Fruit fly (Drosophila melanogaster) whole organism, embryonic: Measurements from ENCODE around the gene CG5790.

ENCODE experiments used
- Bteb2 ChIP-seq: fragments of 200-800 bp; sonication (Bioruptor generic); optimal IDR thresholded peaks from 2 replicates; lab custom pipeline; 2016; ENCODE audit warnings: missing biosample characterization, missing genetic modification characterization
- CG10321 ChIP-seq: fragments of 200-800 bp; sonication (Bioruptor generic); IDR thresholded peaks from 2 replicates; pipeline ENCODE4 v1.3.6; 2022; ENCODE audit warnings: missing biosample characterization, missing genetic modification characterization
- CG11456 ChIP-seq: fragments of 200-800 bp; sonication (Bioruptor generic); IDR thresholded peaks from 3 replicates; pipeline ENCODE4 v1.3.6; 2022; ENCODE audit warnings: missing biosample characterization, missing genetic modification characterization
- CG13287 ChIP-seq: fragments of 200-800 bp; sonication (Bioruptor generic); IDR thresholded peaks from 2 replicates; pipeline ENCODE4 v1.3.6; 2022; ENCODE audit warnings: missing biosample characterization, missing genetic modification characterization; ENCODE audit not compliant: partially characterized antibody
- CG13775 ChIP-seq: fragments of 200-800 bp; sonication (Bioruptor generic); optimal IDR thresholded peaks from 3 replicates; lab custom pipeline; 2017; ENCODE audit warnings: missing biosample characterization, mild to moderate bottlenecking, missing genetic modification characterization
- CG14710 ChIP-seq: fragments of 200-800 bp; sonication (Bioruptor generic); optimal IDR thresholded peaks from 3 replicates; lab custom pipeline; 2019; ENCODE audit warnings: missing biosample characterization, mild to moderate bottlenecking, missing genetic modification characterization, moderate library complexity
- CG15479 ChIP-seq: fragments of 200-800 bp; sonication (Bioruptor generic); optimal IDR thresholded peaks from 3 replicates; lab custom pipeline; 2019; ENCODE audit warnings: missing biosample characterization, mild to moderate bottlenecking, missing genetic modification characterization, moderate library complexity
- CG16863 ChIP-seq: fragments of 200-800 bp; sonication (Bioruptor generic); optimal IDR thresholded peaks from 3 replicates; lab custom pipeline; 2016; ENCODE audit warnings: missing biosample characterization, missing genetic modification characterization
- CG2116 ChIP-seq: fragments of 200-800 bp; sonication (Bioruptor generic); optimal IDR thresholded peaks from 3 replicates; lab custom pipeline; 2018; ENCODE audit warnings: missing biosample characterization, mild to moderate bottlenecking, missing genetic modification characterization
- CG2120 ChIP-seq: fragments of 200-800 bp; sonication (Bioruptor generic); optimal IDR thresholded peaks from 3 replicates; lab custom pipeline; 2016; ENCODE audit warnings: missing biosample characterization, missing genetic modification characterization
- CG2129 ChIP-seq: fragments of 200-800 bp; sonication (Bioruptor generic); IDR thresholded peaks from 2 replicates; pipeline ENCODE4 v1.3.6; 2022; ENCODE audit warnings: missing biosample characterization, missing genetic modification characterization; ENCODE audit not compliant: partially characterized antibody
- CG31441 ChIP-seq: fragments of 200-800 bp; sonication (Bioruptor generic); IDR thresholded peaks from 2 replicates; pipeline ENCODE4 v1.3.6; 2022; ENCODE audit warnings: missing biosample characterization, missing genetic modification characterization
- CG32772 ChIP-seq: fragments of 200-800 bp; sonication (Bioruptor generic); IDR thresholded peaks from 2 replicates; pipeline ENCODE4 v1.3.6; 2022; ENCODE audit warnings: missing biosample characterization, missing genetic modification characterization
- CG34224 ChIP-seq: fragments of 200-800 bp; sonication (Bioruptor generic); IDR thresholded peaks from 3 replicates; pipeline ENCODE4 v1.3.6; 2022; ENCODE audit warnings: missing biosample characterization, missing genetic modification characterization; ENCODE audit not compliant: partially characterized antibody
- CG34376 ChIP-seq: fragments of 200-800 bp; sonication (Bioruptor generic); optimal IDR thresholded peaks from 2 replicates; lab custom pipeline; 2018; ENCODE audit warnings: missing biosample characterization, mild to moderate bottlenecking, missing genetic modification characterization
- CG3995 ChIP-seq: fragments of 200-800 bp; sonication (Bioruptor generic); optimal IDR thresholded peaks from 3 replicates; lab custom pipeline; 2016; ENCODE audit warnings: missing biosample characterization, missing genetic modification characterization
- CG4328 ChIP-seq: fragments of 200-800 bp; sonication (Bioruptor generic); optimal IDR thresholded peaks from 3 replicates; lab custom pipeline; 2017; ENCODE audit warnings: missing biosample characterization, missing genetic modification reagents, missing genetic modification characterization
- CG4617 ChIP-seq: fragments of 200-800 bp; sonication (Bioruptor generic); optimal IDR thresholded peaks from 3 replicates; lab custom pipeline; 2016; ENCODE audit warnings: missing biosample characterization, missing genetic modification characterization, borderline replicate concordance
- CG5180 ChIP-seq: fragments of 200-800 bp; sonication (Bioruptor generic); optimal IDR thresholded peaks from 3 replicates; lab custom pipeline; 2017; ENCODE audit warnings: missing biosample characterization, missing genetic modification characterization, mild to moderate bottlenecking, moderate library complexity, missing genetic modification reagents
- CG6689 ChIP-seq: fragments of 200-800 bp; sonication (Bioruptor generic); IDR thresholded peaks from 2 replicates; pipeline ENCODE4 v1.3.6; 2022; ENCODE audit warnings: missing biosample characterization, missing genetic modification characterization
- CG7556 ChIP-seq: fragments of 200-800 bp; sonication (Bioruptor generic); optimal IDR thresholded peaks from 2 replicates; lab custom pipeline; 2017; ENCODE audit warnings: missing biosample characterization, mild to moderate bottlenecking, missing genetic modification characterization
- CG8089 ChIP-seq: fragments of 200-800 bp; sonication (Bioruptor generic); optimal IDR thresholded peaks from 3 replicates; lab custom pipeline; 2016; ENCODE audit warnings: missing biosample characterization, missing genetic modification characterization
- CG9876 ChIP-seq: fragments of 200-800 bp; sonication (Bioruptor generic); optimal IDR thresholded peaks from 2 replicates; lab custom pipeline; 2016; ENCODE audit warnings: missing biosample characterization, missing genetic modification characterization
- Camta ChIP-seq: fragments of 200-800 bp; sonication (Bioruptor generic); optimal IDR thresholded peaks from 2 replicates; lab custom pipeline; 2016; ENCODE audit warnings: missing biosample characterization, missing genetic modification characterization
- Dfd ChIP-seq, 2 experiments: fragments of >200 bp; optimal IDR thresholded peaks; 2 replicates each; lab custom pipeline; 2017; ENCODE audit warnings: missing biosample characterization in 2 of 2, missing genetic modification characterization in 2 of 2
- Doc2 ChIP-seq: fragments of 200-800 bp; sonication (Bioruptor generic); IDR thresholded peaks from 2 replicates; pipeline ENCODE4 v1.3.6; 2022; ENCODE audit warnings: missing biosample characterization, missing genetic modification characterization
- Dp ChIP-seq: fragments of 200-800 bp; sonication (Bioruptor generic); optimal IDR thresholded peaks from 2 replicates; lab custom pipeline; 2018; ENCODE audit warnings: missing biosample characterization, mild to moderate bottlenecking, missing genetic modification characterization, moderate library complexity
- E2f1 ChIP-seq: fragments of 200-800 bp; sonication (Bioruptor generic); IDR thresholded peaks from 2 replicates; pipeline ENCODE4 v1.3.6; 2022; ENCODE audit warnings: missing biosample characterization, missing genetic modification characterization
- Fer1 ChIP-seq: fragments of 200-800 bp; sonication (Bioruptor generic); optimal IDR thresholded peaks from 2 replicates; lab custom pipeline; 2017; ENCODE audit warnings: missing biosample characterization, mild to moderate bottlenecking, missing genetic modification characterization
- Fer3 ChIP-seq: fragments of 200-800 bp; sonication (Bioruptor generic); optimal IDR thresholded peaks from 2 replicates; lab custom pipeline; 2018; ENCODE audit warnings: missing biosample characterization, mild to moderate bottlenecking, missing genetic modification characterization, moderate library complexity
- Lhr ChIP-seq: fragments of 200-800 bp; sonication (Bioruptor generic); optimal IDR thresholded peaks from 3 replicates; lab custom pipeline; 2017; ENCODE audit warnings: mild to moderate bottlenecking, missing biosample characterization, missing genetic modification reagents, missing genetic modification characterization
- MBD-R2 ChIP-seq: fragments of 200-800 bp; sonication (Bioruptor generic); IDR thresholded peaks from 2 replicates; pipeline ENCODE4 v1.3.6; 2022; ENCODE audit warnings: missing biosample characterization, missing genetic modification characterization
- Meics ChIP-seq: fragments of 200-800 bp; sonication (Bioruptor generic); optimal IDR thresholded peaks from 2 replicates; lab custom pipeline; 2017; ENCODE audit warnings: missing biosample characterization, mild to moderate bottlenecking, missing genetic modification characterization
- Ptx1 ChIP-seq: fragments of 200-800 bp; sonication (Bioruptor generic); IDR thresholded peaks from 2 replicates; pipeline ENCODE4 v1.3.6; 2022; ENCODE audit warnings: missing biosample characterization, missing genetic modification characterization
- Six4 ChIP-seq: fragments of 200-800 bp; sonication (Bioruptor generic); optimal IDR thresholded peaks from 2 replicates; lab custom pipeline; 2016; ENCODE audit warnings: missing biosample characterization, missing genetic modification characterization
- YL-1 ChIP-seq: fragments of 200-800 bp; sonication (Bioruptor generic); optimal IDR thresholded peaks from 3 replicates; lab custom pipeline; 2017; ENCODE audit warnings: missing biosample characterization, mild to moderate bottlenecking, missing genetic modification characterization
- bcd ChIP-seq: fragments of 200-800 bp; sonication (Bioruptor generic); optimal IDR thresholded peaks from 2 replicates; lab custom pipeline; 2017; ENCODE audit warnings: missing biosample characterization, mild to moderate bottlenecking, missing genetic modification characterization
- br ChIP-seq: fragments of >200 bp; optimal IDR thresholded peaks from 2 replicates; lab custom pipeline; 2017
- cad ChIP-seq: fragments of >200 bp; optimal IDR thresholded peaks from 2 replicates; lab custom pipeline; 2017; ENCODE audit warnings: missing biosample characterization, missing genetic modification characterization
- cg ChIP-seq: fragments of 200-800 bp; sonication (Bioruptor generic); optimal IDR thresholded peaks from 3 replicates; lab custom pipeline; 2019; ENCODE audit warnings: missing biosample characterization, mild to moderate bottlenecking, missing genetic modification characterization, moderate library complexity
- cwo ChIP-seq: fragments of 200-800 bp; sonication (Bioruptor generic); optimal IDR thresholded peaks from 3 replicates; lab custom pipeline; 2017; ENCODE audit warnings: missing biosample characterization, missing genetic modification characterization, mild to moderate bottlenecking, moderate library complexity, missing genetic modification reagents
- da ChIP-seq: fragments of 200-800 bp; sonication (Bioruptor generic); optimal IDR thresholded peaks from 2 replicates; lab custom pipeline; 2016; ENCODE audit warnings: missing biosample characterization, missing genetic modification characterization
- fd3F ChIP-seq: fragments of 200-800 bp; sonication (Bioruptor generic); optimal IDR thresholded peaks from 2 replicates; lab custom pipeline; 2018; ENCODE audit warnings: missing biosample characterization, mild to moderate bottlenecking, missing genetic modification characterization, moderate library complexity
- fu2 ChIP-seq: fragments of 200-800 bp; sonication (Bioruptor generic); optimal IDR thresholded peaks from 2 replicates; lab custom pipeline; 2016; ENCODE audit warnings: missing biosample characterization, missing genetic modification characterization
- hkb ChIP-seq, 2 experiments: fragments of 200-800 bp in 1 of 2; fragments of >200 bp in 1 of 2; sonication (Bioruptor generic) in 1 of 2; IDR thresholded peaks in 1 of 2; optimal IDR thresholded peaks in 1 of 2; 2 replicates each; pipeline versions ENCODE4 v1.3.6 to Lab custom; 2017 to 2022; ENCODE audit warnings: missing biosample characterization in 1 of 2, missing genetic modification characterization in 1 of 2
- klu ChIP-seq: fragments of 200-800 bp; sonication (Bioruptor generic); IDR thresholded peaks from 2 replicates; pipeline ENCODE4 v1.3.6; 2022; ENCODE audit warnings: missing biosample characterization, missing genetic modification characterization
- lmd ChIP-seq: fragments of 200-800 bp; sonication (Bioruptor generic); IDR thresholded peaks from 2 replicates; pipeline ENCODE4 v1.3.6; 2022; ENCODE audit warnings: missing biosample characterization, missing genetic modification characterization
- pb ChIP-seq: fragments of 200-800 bp; sonication (Bioruptor generic); optimal IDR thresholded peaks from 3 replicates; lab custom pipeline; 2016; ENCODE audit warnings: missing biosample characterization, missing genetic modification characterization
- peb ChIP-seq: fragments of 200-800 bp; sonication (Bioruptor generic); IDR thresholded peaks from 2 replicates; pipeline ENCODE4 v1.3.6; 2022; ENCODE audit warnings: missing biosample characterization, missing genetic modification characterization
- z ChIP-seq: fragments of 200-800 bp; sonication (Bioruptor generic); IDR thresholded peaks from 3 replicates; pipeline ENCODE4 v1.3.6; 2022; ENCODE audit warnings: missing biosample characterization, missing genetic modification characterization
- zen ChIP-seq: fragments of 200-800 bp; sonication (Bioruptor generic); optimal IDR thresholded peaks from 3 replicates; lab custom pipeline; 2018; ENCODE audit warnings: missing biosample characterization, mild to moderate bottlenecking, missing genetic modification characterization, moderate library complexity

The CG5790 gene

dm6 chr2L:18327592-18328078 lies 33.0 kb downstream of the CG5790 start (continued):
- TF ChIP-seq Dfd (GFP tag; optimal IDR thresholded peaks at IDR 0.05; lab: Kevin White, UChicago), result no peak
- TF ChIP-seq Ptx1 (GFP tag; lab: Robert Waterston, UW), result no peak
- no peak for TF ChIP-seq CG32772 (GFP tag; lab: Robert Waterston, UW)
- TF ChIP-seq CG15479 (GFP tag; lab: Kevin White, UChicago), result no peak
- TF ChIP-seq Fer1 (GFP tag; lab: Kevin White, UChicago), result no peak
- TF ChIP-seq Six4 (GFP tag; lab: Kevin White, UChicago), result no peak
- TF ChIP-seq hkb (optimal IDR thresholded peaks at IDR 0.05; lab: Kevin White, UChicago), result no peak
- TF ChIP-seq hkb (GFP tag; IDR thresholded peaks at IDR 0.05; lab: Robert Waterston, UW), result no peak
- no peak for TF ChIP-seq Meics
- no peak for TF ChIP-seq cwo (GFP tag; lab: Kevin White, UChicago)
- TF ChIP-seq CG7556 (GFP tag; lab: Kevin White, UChicago), result no peak
- no peak for TF ChIP-seq zen (tag; lab: Kevin White, UChicago)
- no peak for TF ChIP-seq CG5180 (GFP tag; lab: Kevin White, UChicago)
- no peak for TF ChIP-seq Camta (GFP tag; lab: Kevin White, UChicago)
- no peak for TF ChIP-seq z (GFP tag; lab: Robert Waterston, UW)
- 0 out of 2 replicates have a peak, but pooled peaks have one; percentile 7 for TF ChIP-seq CG13287 (GFP tag; lab: Robert Waterston, UW)
- TF ChIP-seq CG10321 (GFP tag; lab: Robert Waterston, UW), result 0 out of 2 replicates have a peak, but pooled peaks have one; percentile 15
- TF ChIP-seq CG4617 (GFP tag; lab: Kevin White, UChicago), result no peak
- TF ChIP-seq CG14710 (tag; lab: Kevin White, UChicago), result no peak
- no peak for TF ChIP-seq CG16863
- TF ChIP-seq Lhr, result no peak
- no peak for TF ChIP-seq YL-1 (GFP tag; lab: Kevin White, UChicago)
- TF ChIP-seq MBD-R2 (GFP tag; lab: Robert Waterston, UW), result no peak
- no peak for TF ChIP-seq fu2 (GFP tag; lab: Kevin White, UChicago)
- no peak for TF ChIP-seq cg (GFP tag; lab: Kevin White, UChicago)
- no peak for TF ChIP-seq CG4328
- no peak for TF ChIP-seq CG8089 (GFP tag; lab: Kevin White, UChicago)
- TF ChIP-seq da (GFP tag; lab: Kevin White, UChicago), result no peak
- no peak for TF ChIP-seq CG9876 (GFP tag; lab: Kevin White, UChicago)
- no peak for TF ChIP-seq Doc2 (GFP tag; lab: Robert Waterston, UW)
- no peak for TF ChIP-seq Bteb2 (GFP tag; lab: Kevin White, UChicago)
- TF ChIP-seq lmd (GFP tag; lab: Robert Waterston, UW), result no peak
- TF ChIP-seq bcd (GFP tag; lab: Kevin White, UChicago), result no peak
- no peak for TF ChIP-seq Fer3 (tag; lab: Kevin White, UChicago)
- no peak for TF ChIP-seq CG11456 (GFP tag; lab: Robert Waterston, UW)
- TF ChIP-seq CG2120 (GFP tag; lab: Kevin White, UChicago), result no peak
- TF ChIP-seq Dp (GFP tag; lab: Kevin White, UChicago), result no peak
- no peak for TF ChIP-seq br
- no peak for TF ChIP-seq CG13775
- no peak for TF ChIP-seq cad
- TF ChIP-seq CG34376 (GFP tag; lab: Kevin White, UChicago), result no peak
- TF ChIP-seq CG31441 (GFP tag; lab: Robert Waterston, UW), result no peak
- TF ChIP-seq pb, result no peak
- no peak for TF ChIP-seq CG34224 (GFP tag; lab: Robert Waterston, UW)
- no peak for TF ChIP-seq peb
- TF ChIP-seq CG2116 (GFP tag; lab: Kevin White, UChicago), result no peak
- TF ChIP-seq CG6689, result no peak
- no peak for TF ChIP-seq CG2129 (GFP tag; lab: Robert Waterston, UW)
- TF ChIP-seq CG3995, result peak; percentile 5
- no peak for TF ChIP-seq fd3F (GFP tag; lab: Kevin White, UChicago)
- no peak for TF ChIP-seq E2f1 (GFP tag; lab: Robert Waterston, UW)
- peak; percentile 8; the same call in 1 of the 2 replicates for TF ChIP-seq klu (GFP tag; lab: Robert Waterston, UW)
